Fruit fly (Drosophila melanogaster) whole organism, prepupa: ENCODE measurements around the gene scyl.
A peak's percentile ranks its signal among the peaks of the same experiment; 100 is the strongest.

ENCODE experiments used
- CG10669 ChIP-seq: fragments of 200-800 bp; sonication (Bioruptor generic); optimal IDR thresholded peaks from 3 replicates; lab custom pipeline; 2018; ENCODE audit warnings: missing biosample characterization, mild to moderate bottlenecking, missing genetic modification characterization, moderate library complexity
- CG11294 ChIP-seq: fragments of 200-800 bp; sonication (Bioruptor generic); IDR thresholded peaks from 2 replicates; pipeline ENCODE4 v1.3.6; 2022; ENCODE audit warnings: missing biosample characterization, missing genetic modification characterization
- CG15336 ChIP-seq: fragments of 200-800 bp; sonication (Bioruptor generic); IDR thresholded peaks from 2 replicates; pipeline ENCODE4 v1.3.6; 2022; ENCODE audit warnings: missing biosample characterization, missing genetic modification characterization
- CG1621 ChIP-seq: fragments of 200-800 bp; sonication (Bioruptor generic); optimal IDR thresholded peaks from 3 replicates; lab custom pipeline; 2018; ENCODE audit warnings: missing biosample characterization, mild to moderate bottlenecking, missing genetic modification characterization
- CG16779 ChIP-seq: fragments of 200-800 bp; sonication (Bioruptor generic); optimal IDR thresholded peaks from 3 replicates; lab custom pipeline; 2017; ENCODE audit warnings: missing biosample characterization, mild to moderate bottlenecking, missing genetic modification characterization
- CG3032 ChIP-seq: fragments of 200-800 bp; optimal IDR thresholded peaks from 2 replicates; lab custom pipeline; 2019; ENCODE audit warnings: missing biosample characterization, mild to moderate bottlenecking, missing genetic modification characterization, moderate library complexity
- CG31627 ChIP-seq: fragments of 200-800 bp; sonication (Bioruptor generic); optimal IDR thresholded peaks from 3 replicates; lab custom pipeline; 2016; ENCODE audit warnings: missing biosample characterization, missing genetic modification characterization
- CG32006 ChIP-seq: fragments of 200-800 bp; sonication (Bioruptor generic); optimal IDR thresholded peaks from 3 replicates; lab custom pipeline; 2017; ENCODE audit warnings: missing biosample characterization, mild to moderate bottlenecking, missing genetic modification characterization
- CG34406 ChIP-seq: fragments of 200-800 bp; sonication (Bioruptor generic); optimal IDR thresholded peaks from 3 replicates; lab custom pipeline; 2016; ENCODE audit warnings: missing biosample characterization, missing genetic modification characterization
- CG3919 ChIP-seq: fragments of 200-800 bp; sonication (Bioruptor generic); optimal IDR thresholded peaks from 3 replicates; lab custom pipeline; 2016; ENCODE audit warnings: missing biosample characterization, missing genetic modification characterization
- CG6163 ChIP-seq: fragments of 200-800 bp; sonication (Bioruptor generic); IDR thresholded peaks from 3 replicates; pipeline ENCODE4 v1.3.6; 2022; ENCODE audit warnings: missing biosample characterization, missing genetic modification characterization
- CG6276 ChIP-seq: fragments of 200-800 bp; sonication (Bioruptor generic); optimal IDR thresholded peaks from 2 replicates; lab custom pipeline; 2017; ENCODE audit warnings: missing biosample characterization, mild to moderate bottlenecking, missing genetic modification characterization
- CG6854 ChIP-seq: fragments of 200-800 bp; sonication (Bioruptor generic); optimal IDR thresholded peaks from 2 replicates; lab custom pipeline; 2017; ENCODE audit warnings: missing biosample characterization, mild to moderate bottlenecking, missing genetic modification characterization
- CG7368 ChIP-seq: fragments of 200-800 bp; sonication (Bioruptor generic); optimal IDR thresholded peaks from 3 replicates; lab custom pipeline; 2016; ENCODE audit warnings: missing biosample characterization, missing genetic modification characterization
- CG8119 ChIP-seq: fragments of 200-800 bp; sonication (Bioruptor generic); IDR thresholded peaks from 3 replicates; pipeline ENCODE4 v1.3.6; 2022; ENCODE audit warnings: missing biosample characterization, missing genetic modification characterization
- CG8319 ChIP-seq: fragments of 200-800 bp; sonication (Bioruptor generic); optimal IDR thresholded peaks from 3 replicates; lab custom pipeline; 2016; ENCODE audit warnings: missing biosample characterization, missing genetic modification characterization
- CG8632 ChIP-seq: fragments of 200-800 bp; sonication (Bioruptor generic); optimal IDR thresholded peaks from 3 replicates; lab custom pipeline; 2016; ENCODE audit warnings: missing biosample characterization, missing genetic modification characterization
- Eip75B ChIP-seq: fragments of 200-800 bp; sonication (Bioruptor generic); optimal IDR thresholded peaks from 3 replicates; lab custom pipeline; 2016; ENCODE audit warnings: missing biosample characterization, missing genetic modification characterization
- Eip78C ChIP-seq: fragments of 200-800 bp; sonication (Bioruptor generic); peaks from one replicate; lab custom pipeline; 2016; ENCODE audit warnings: missing biosample characterization, missing genetic modification characterization
- Eip93F ChIP-seq: fragments of 200-800 bp; sonication (Bioruptor generic); optimal IDR thresholded peaks from 2 replicates; lab custom pipeline; 2016; ENCODE audit warnings: missing biosample characterization, mild to moderate bottlenecking, missing genetic modification characterization
- Gug ChIP-seq: fragments of 200-800 bp; sonication (Bioruptor generic); IDR thresholded peaks from 2 replicates; pipeline ENCODE4 v1.3.6; 2022; ENCODE audit warnings: missing biosample characterization, missing genetic modification characterization
- Hr39 ChIP-seq: fragments of 200-800 bp; sonication (Bioruptor generic); optimal IDR thresholded peaks from 2 replicates; lab custom pipeline; 2016; ENCODE audit warnings: missing biosample characterization, missing genetic modification characterization
- Hr4 ChIP-seq: fragments of 200-800 bp; sonication (Bioruptor generic); optimal IDR thresholded peaks from 3 replicates; lab custom pipeline; 2016; ENCODE audit warnings: missing biosample characterization, missing genetic modification characterization
- Lpt ChIP-seq: fragments of 200-800 bp; sonication (Bioruptor generic); optimal IDR thresholded peaks from 3 replicates; lab custom pipeline; 2016; ENCODE audit warnings: missing biosample characterization, missing genetic modification characterization
- Met ChIP-seq: fragments of 200-800 bp; sonication (Bioruptor generic); optimal IDR thresholded peaks from 3 replicates; lab custom pipeline; 2016; ENCODE audit warnings: missing biosample characterization, missing genetic modification characterization
- OdsH ChIP-seq: fragments of 200-800 bp; sonication (Bioruptor generic); optimal IDR thresholded peaks from 3 replicates; lab custom pipeline; 2016; ENCODE audit warnings: missing biosample characterization, missing genetic modification characterization
- achi ChIP-seq: fragments of 200-800 bp; sonication (Bioruptor generic); optimal IDR thresholded peaks from 3 replicates; lab custom pipeline; 2016; ENCODE audit warnings: missing biosample characterization, missing genetic modification characterization
- acj6 ChIP-seq: fragments of 200-800 bp; sonication (Bioruptor generic); optimal IDR thresholded peaks from 3 replicates; lab custom pipeline; 2016; ENCODE audit warnings: missing biosample characterization, missing genetic modification characterization
- cyc ChIP-seq: fragments of 200-800 bp; sonication (Bioruptor generic); optimal IDR thresholded peaks from 3 replicates; lab custom pipeline; 2016; ENCODE audit warnings: missing biosample characterization, missing genetic modification characterization
- esn ChIP-seq: fragments of 200-800 bp; sonication (Bioruptor generic); optimal IDR thresholded peaks from 2 replicates; lab custom pipeline; 2016; ENCODE audit warnings: missing biosample characterization, mild to moderate bottlenecking, missing genetic modification characterization, moderate library complexity
- fkh ChIP-seq: fragments of 200-800 bp; sonication (Bioruptor generic); optimal IDR thresholded peaks from 3 replicates; lab custom pipeline; 2017; ENCODE audit warnings: missing biosample characterization, mild to moderate bottlenecking, missing genetic modification characterization, moderate library complexity
- net ChIP-seq: fragments of 200-800 bp; sonication (Bioruptor generic); optimal IDR thresholded peaks from 3 replicates; lab custom pipeline; 2016; ENCODE audit warnings: missing biosample characterization, missing genetic modification characterization
- pdm3 ChIP-seq: fragments of 200-800 bp; sonication (Bioruptor generic); optimal IDR thresholded peaks from 3 replicates; lab custom pipeline; 2016; ENCODE audit warnings: missing biosample characterization, missing genetic modification characterization
- spab ChIP-seq: fragments of 200-800 bp; sonication (Bioruptor generic); optimal IDR thresholded peaks from 2 replicates; lab custom pipeline; 2017; ENCODE audit warnings: missing biosample characterization, mild to moderate bottlenecking, missing genetic modification characterization, missing genetic modification reagents
- ss ChIP-seq, 2 experiments: fragments of 200-800 bp; sonication (Bioruptor generic); optimal IDR thresholded peaks; 2 replicates in 1 of 2; 3 replicates in 1 of 2; lab custom pipeline; 2017 to 2018; ENCODE audit warnings: mild to moderate bottlenecking in 2 of 2, missing biosample characterization in 2 of 2, missing genetic modification characterization in 2 of 2, moderate library complexity in 1 of 2
- svp ChIP-seq: fragments of 200-800 bp; sonication (Bioruptor generic); peaks from one replicate; lab custom pipeline; 2016; ENCODE audit warnings: missing biosample characterization, missing genetic modification characterization
- vri ChIP-seq: fragments of 200-800 bp; sonication (Bioruptor generic); optimal IDR thresholded peaks from 3 replicates; lab custom pipeline; 2016; ENCODE audit warnings: missing biosample characterization, mild to moderate bottlenecking, missing genetic modification characterization

The scyl gene

dm6 chr3L:11215244-11216121 lies 36.6 kb upstream of the scyl start (continued):
- peak; percentile 85 for TF ChIP-seq CG1621
- peak; percentile 89 for TF ChIP-seq CG6276 (GFP tag; lab: Kevin White, UChicago)
- peak; percentile 93 for TF ChIP-seq CG8632
- TF ChIP-seq Lpt (GFP tag; lab: Kevin White, UChicago) = peak; percentile 89
- peak; percentile 73 for TF ChIP-seq CG16779
- peak; percentile 96 for TF ChIP-seq CG15336 (GFP tag; lab: Robert Waterston, UW)
- TF ChIP-seq CG6163 (GFP tag; lab: Robert Waterston, UW) = peak; percentile 98
- TF ChIP-seq Eip75B (GFP tag; lab: Kevin White, UChicago) = peak; percentile 96
- peak; percentile 93 for TF ChIP-seq CG11294
- peak; percentile 96 for TF ChIP-seq Hr39 (GFP tag; lab: Kevin White, UChicago)
- TF ChIP-seq net (GFP tag; lab: Kevin White, UChicago) = peak; percentile 95
- peak; percentile 95 for TF ChIP-seq CG7368 (GFP tag; lab: Kevin White, UChicago)
- peak; percentile 96 for TF ChIP-seq CG8119 (GFP tag; lab: Robert Waterston, UW)
- TF ChIP-seq CG8319 (GFP tag; lab: Kevin White, UChicago) = peak; percentile 92
- peak; percentile 84 for TF ChIP-seq Eip93F (GFP tag; lab: Kevin White, UChicago)
- TF ChIP-seq CG10669 (GFP tag; lab: Kevin White, UChicago) = peak; percentile 90
- peak; percentile 58 to 81 for TF ChIP-seq ss (GFP tag; optimal IDR thresholded peaks at IDR 0.05; lab: Kevin White, UChicago)
- TF ChIP-seq fkh (GFP tag; lab: Kevin White, UChicago) = peak; percentile 97
- peak; percentile 76 for TF ChIP-seq spab (GFP tag; lab: Kevin White, UChicago)
- peak; percentile 97 for TF ChIP-seq CG3919
- TF ChIP-seq achi (GFP tag; lab: Kevin White, UChicago) = peak; percentile 94
- TF ChIP-seq acj6 (GFP tag; lab: Kevin White, UChicago) = peak; percentile 92

dm6 chr3L:11216219-11216618 lies 35.9 kb upstream of the scyl start:
- TF ChIP-seq Met = no peak
- TF ChIP-seq Gug (GFP tag; lab: Robert Waterston, UW) = no peak
- peak; percentile 41 for TF ChIP-seq Eip78C (GFP tag; lab: Kevin White, UChicago)

- no peak for TF ChIP-seq OdsH (GFP tag; lab: Kevin White, UChicago)
- peak; percentile 11 for TF ChIP-seq Hr4 (GFP tag; lab: Kevin White, UChicago)
- TF ChIP-seq CG3919 = no peak
- TF ChIP-seq CG6276 (GFP tag; lab: Kevin White, UChicago) = peak; percentile 40
- peak; percentile 30 for TF ChIP-seq CG32006
- TF ChIP-seq Eip78C (GFP tag; lab: Kevin White, UChicago) = peak; percentile 56
- TF ChIP-seq CG3032 = no peak
- no peak for TF ChIP-seq cyc
- TF ChIP-seq Lpt (GFP tag; lab: Kevin White, UChicago) = no peak
- peak; percentile 22 for TF ChIP-seq CG8632
- TF ChIP-seq CG34406 = no peak
- peak; percentile 19 for TF ChIP-seq acj6 (GFP tag; lab: Kevin White, UChicago)
- no peak for TF ChIP-seq CG1621
- peak; percentile 36 for TF ChIP-seq CG31627
- TF ChIP-seq Eip75B (GFP tag; lab: Kevin White, UChicago) = no peak
- TF ChIP-seq CG8119 (GFP tag; lab: Robert Waterston, UW) = no peak
- 0 out of 2 replicates have a peak, but pooled peaks have one; percentile 33 for TF ChIP-seq CG15336 (GFP tag; lab: Robert Waterston, UW)
- TF ChIP-seq svp (GFP tag; lab: Kevin White, UChicago) = no peak
- TF ChIP-seq CG11294 = no peak
- TF ChIP-seq pdm3 (GFP tag; lab: Kevin White, UChicago) = peak; percentile 28
Observed at dm6 chr3L:11217893-11218292, 34.2 kb upstream of the scyl start.

DNA sequence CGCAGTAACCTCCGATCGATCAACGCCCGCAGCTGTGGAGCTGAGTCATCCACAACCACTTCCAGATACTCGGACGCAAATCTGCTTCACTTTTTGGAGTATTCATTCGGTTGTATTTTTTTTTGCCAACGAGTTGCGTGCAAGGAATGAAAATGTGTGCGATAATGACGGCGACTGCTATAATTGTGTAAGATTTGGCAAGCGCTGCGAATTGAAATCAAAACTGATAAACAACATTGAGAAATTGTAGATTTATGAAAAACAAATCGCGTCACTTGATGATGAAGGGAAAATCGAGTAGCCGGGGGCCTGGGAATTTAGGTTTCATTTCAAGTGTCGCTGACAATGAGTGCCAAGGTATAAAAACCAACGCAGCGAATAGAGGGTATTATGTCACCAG lies 33.2 kb upstream of the scyl start:
- TF ChIP-seq CG6854 = peak; percentile 13
- TF ChIP-seq Eip93F (GFP tag; lab: Kevin White, UChicago) = peak; percentile 56
- TF ChIP-seq CG8319 (GFP tag; lab: Kevin White, UChicago) = no peak
- TF ChIP-seq esn (GFP tag; lab: Kevin White, UChicago) = no peak
- TF ChIP-seq vri (GFP tag; lab: Kevin White, UChicago) = peak; percentile 94
